Worm (Caenorhabditis elegans): Measurements from ENCODE around the gene F32D8.4.

F32D8.4 gene

DNA sequence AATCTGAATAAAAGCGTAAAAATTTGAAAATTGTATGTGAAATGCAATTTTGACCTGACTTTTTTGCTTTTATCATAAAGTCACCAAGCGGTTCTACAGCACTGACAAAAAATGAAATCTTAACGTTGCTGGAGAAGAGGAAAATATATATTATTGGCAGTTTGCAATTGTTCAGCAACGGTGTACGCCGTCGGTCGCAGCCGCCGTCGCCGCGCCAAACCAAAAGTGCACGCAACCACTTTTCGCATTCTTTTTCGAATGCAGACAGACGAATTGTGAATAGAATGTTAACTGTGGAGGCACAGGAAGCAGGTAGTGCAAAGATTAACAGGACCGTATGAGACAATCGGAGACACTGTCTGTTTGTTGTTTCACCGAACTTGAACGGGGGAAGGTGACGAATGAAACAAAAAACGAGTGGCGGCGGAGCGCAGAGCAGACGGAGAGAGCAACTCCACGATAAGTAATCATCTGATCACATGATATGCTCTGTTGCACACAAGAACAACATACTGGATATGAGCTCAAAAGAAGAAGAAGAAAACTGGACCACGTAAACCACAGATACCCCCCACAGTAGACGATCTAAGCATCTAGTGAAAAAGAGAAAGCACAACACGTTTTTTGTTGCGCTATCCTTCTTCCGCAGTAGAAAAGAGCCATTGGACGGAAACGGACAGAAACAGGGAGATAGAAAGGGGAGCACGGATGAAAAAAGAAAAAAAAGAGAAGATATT, 36.3 kb downstream of the F32D8.4 start:
- TF ChIP-seq hlh-30 (tag; optimal IDR thresholded peaks at IDR 0.05; ENCODE audit: insufficient read depth) = peak; percentile 27
- TF ChIP-seq K02D7.2 (tag; optimal IDR thresholded peaks at IDR 0.05) = peak; percentile 21
- TF ChIP-seq pqm-1 (tag; optimal IDR thresholded peaks at IDR 0.05) = no peak
- no peak for TF ChIP-seq ets-4 (tag; optimal IDR thresholded peaks at IDR 0.05)
- peak; percentile 45 for TF ChIP-seq ceh-18 (tag; optimal IDR thresholded peaks at IDR 0.05)
- TF ChIP-seq unc-42 (tag; optimal IDR thresholded peaks at IDR 0.05) = peak; percentile 29

DNA sequence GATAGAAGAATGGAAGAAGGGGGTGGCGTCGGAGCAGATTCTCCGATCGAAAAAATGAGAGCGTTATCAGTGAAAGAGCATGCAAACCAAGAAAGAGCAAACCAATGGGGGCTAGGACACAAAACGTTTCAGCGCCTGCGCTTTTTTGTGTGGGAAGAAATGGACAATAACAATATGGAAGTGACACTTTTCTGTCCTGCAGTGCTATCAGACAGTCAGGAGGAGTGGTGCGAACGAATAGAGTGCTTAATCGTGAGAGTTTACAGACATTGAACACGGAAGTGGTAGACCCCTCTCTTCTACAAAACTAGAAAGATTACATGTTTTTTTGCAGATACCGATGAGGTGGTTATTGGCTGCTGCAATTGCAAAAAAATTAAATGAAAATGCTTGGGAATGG, 38.0 kb downstream of the F32D8.4 start:
- TF ChIP-seq ets-4 (tag; optimal IDR thresholded peaks at IDR 0.05) = no peak
- TF ChIP-seq nfya-1 (tag; optimal IDR thresholded peaks at IDR 0.05) = no peak
- no peak for TF ChIP-seq ref-2 (tag; optimal IDR thresholded peaks at IDR 0.05)
- TF ChIP-seq ceh-14 (tag; optimal IDR thresholded peaks at IDR 0.05) = no peak
- no peak for TF ChIP-seq hlh-6 (tag; optimal IDR thresholded peaks at IDR 0.05)
- TF ChIP-seq pqm-1 (tag; optimal IDR thresholded peaks at IDR 0.05) = peak; percentile 35
- TF ChIP-seq elt-2 (tag; optimal IDR thresholded peaks at IDR 0.05) = no peak

DNA sequence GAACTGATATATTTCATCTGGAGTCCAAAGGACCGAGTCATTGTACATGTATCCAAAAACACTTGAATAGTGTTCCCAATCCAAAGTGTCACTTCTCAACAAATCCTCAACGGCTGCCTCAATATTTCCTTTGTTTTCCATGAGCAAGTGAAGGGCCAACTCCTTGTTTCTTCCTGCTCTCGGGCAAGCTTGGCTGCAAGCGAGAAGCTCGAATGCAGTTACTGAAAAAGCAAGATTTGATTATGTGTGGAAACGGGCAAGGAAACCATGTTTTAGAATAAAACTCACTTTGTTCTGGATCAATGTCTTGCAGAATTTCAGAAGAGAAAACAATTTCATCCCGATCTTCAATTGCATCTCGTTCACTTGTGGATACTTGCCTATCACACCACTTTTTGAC, 39.2 kb downstream of the F32D8.4 start:
- no peak for TF ChIP-seq ceh-18 (tag; optimal IDR thresholded peaks at IDR 0.05)
- TF ChIP-seq pax-1 (tag; optimal IDR thresholded peaks at IDR 0.05) = no peak
- TF ChIP-seq odd-2 (tag; optimal IDR thresholded peaks at IDR 0.05) = no peak

DNA sequence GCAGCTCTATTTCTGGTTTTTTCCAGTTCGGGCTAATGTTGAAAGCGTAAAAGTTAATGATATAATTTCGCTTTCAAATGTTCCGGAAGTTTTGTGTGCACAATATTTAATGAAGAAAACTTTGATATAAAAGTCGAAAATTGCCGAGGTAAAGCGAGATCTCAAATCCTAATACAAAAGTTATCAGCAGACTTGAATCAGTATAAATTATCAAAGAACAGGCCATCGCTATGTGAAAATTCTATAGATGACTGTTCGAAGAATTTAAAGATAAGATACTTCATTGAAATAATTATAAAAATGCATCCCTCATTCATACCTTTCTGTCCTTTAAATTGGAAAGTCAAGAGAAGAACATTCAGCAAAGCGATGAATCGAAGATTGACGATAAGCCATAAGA, 46.5 kb downstream of the F32D8.4 start, which contains the start of gene C29A12.6:
C29A12.6 (plus strand) TSS at position 301 of the 400 bp plus-strand sequence.
- TF ChIP-seq hlh-6 (tag; optimal IDR thresholded peaks at IDR 0.05) (no peak), pros-1 (tag; optimal IDR thresholded peaks at IDR 0.05) (no peak), fkh-6 (tag; optimal IDR thresholded peaks at IDR 0.05) (no peak), ceh-9 (tag; optimal IDR thresholded peaks at IDR 0.05) (no peak), ahr-1 (tag; optimal IDR thresholded peaks at IDR 0.05) (no peak), pha-2 (tag; optimal IDR thresholded peaks at IDR 0.05) (no peak), pat-9 (tag; optimal IDR thresholded peaks at IDR 0.05) (no peak), ref-2 (tag; optimal IDR thresholded peaks at IDR 0.05) (no peak), rnt-1 (tag; optimal IDR thresholded peaks at IDR 0.05) (no peak), pha-4 (tag; optimal IDR thresholded peaks at IDR 0.05) (no peak), pqm-1 (tag; optimal IDR thresholded peaks at IDR 0.05) (no peak), syd-9 (tag; optimal IDR thresholded peaks at IDR 0.05) (no peak), K09A11.1 (tag; optimal IDR thresholded peaks at IDR 0.05; ENCODE audit: insufficient read depth) (no peak), sdc-2 (tag; optimal IDR thresholded peaks at IDR 0.05) (no peak)
